Fruit fly (Drosophila melanogaster) whole organism, embryonic: ENCODE results near the gene CG34026.

Experiments
- Asciz ChIP-seq: fragments of 200-800 bp; sonication (Bioruptor generic); optimal IDR thresholded peaks from 2 replicates; lab custom pipeline; 2017; ENCODE audit warnings: missing biosample characterization, mild to moderate bottlenecking, missing genetic modification characterization, missing genetic modification reagents
- CG11456 ChIP-seq: fragments of 200-800 bp; sonication (Bioruptor generic); IDR thresholded peaks from 3 replicates; pipeline ENCODE4 v1.3.6; 2022; ENCODE audit warnings: missing biosample characterization, missing genetic modification characterization
- CG17568 ChIP-seq: fragments of 200-800 bp; sonication (Bioruptor generic); optimal IDR thresholded peaks from 2 replicates; lab custom pipeline; 2018; ENCODE audit warnings: missing biosample characterization, mild to moderate bottlenecking, missing genetic modification characterization, moderate library complexity
- CG2199 ChIP-seq: fragments of 200-800 bp; sonication (Bioruptor generic); IDR thresholded peaks from 3 replicates; pipeline ENCODE4 v1.3.6; 2022; ENCODE audit warnings: missing biosample characterization, missing genetic modification characterization
- CG30403 ChIP-seq: fragments of 200-800 bp; sonication (Bioruptor generic); optimal IDR thresholded peaks from 3 replicates; lab custom pipeline; 2016; ENCODE audit warnings: missing biosample characterization, missing genetic modification characterization
- CG3281 ChIP-seq: fragments of 200-800 bp; sonication (Bioruptor generic); optimal IDR thresholded peaks from 3 replicates; lab custom pipeline; 2017; ENCODE audit warnings: missing biosample characterization, mild to moderate bottlenecking, missing genetic modification characterization
- CG4360 ChIP-seq: fragments of 200-800 bp; sonication (Bioruptor generic); IDR thresholded peaks from 2 replicates; pipeline ENCODE4 v1.3.6; 2022; ENCODE audit warnings: missing biosample characterization, missing genetic modification characterization
- CG4424 ChIP-seq: fragments of 200-800 bp; sonication (Bioruptor generic); optimal IDR thresholded peaks from 3 replicates; lab custom pipeline; 2016; ENCODE audit warnings: missing biosample characterization, missing genetic modification characterization
- CG4617 ChIP-seq: fragments of 200-800 bp; sonication (Bioruptor generic); optimal IDR thresholded peaks from 3 replicates; lab custom pipeline; 2016; ENCODE audit warnings: missing biosample characterization, missing genetic modification characterization, borderline replicate concordance
- CG8281 ChIP-seq: fragments of 200-800 bp; sonication (Bioruptor generic); optimal IDR thresholded peaks from 2 replicates; lab custom pipeline; 2018; ENCODE audit warnings: missing biosample characterization, mild to moderate bottlenecking, missing genetic modification characterization, moderate library complexity
- CG9437 ChIP-seq: fragments of 200-800 bp; sonication (Bioruptor generic); optimal IDR thresholded peaks from 2 replicates; lab custom pipeline; 2018; ENCODE audit warnings: missing biosample characterization, mild to moderate bottlenecking, missing genetic modification characterization
- D ChIP-seq, 2 experiments: fragments of 200-800 bp in 1 of 2; fragments of >200 bp in 1 of 2; sonication (Bioruptor generic) in 1 of 2; optimal IDR thresholded peaks; 2 replicates in 1 of 2; 3 replicates in 1 of 2; lab custom pipeline; 2017; ENCODE audit warnings: mild to moderate bottlenecking in 1 of 2, missing biosample characterization in 1 of 2, missing genetic modification characterization in 1 of 2, missing genetic modification reagents in 1 of 2
- Dip2 ChIP-seq: fragments of 200-800 bp; sonication (Bioruptor generic); IDR thresholded peaks from 2 replicates; pipeline ENCODE4 v1.3.6; 2022; ENCODE audit warnings: missing biosample characterization, missing genetic modification characterization
- HmgD ChIP-seq: fragments of 200-800 bp; sonication (Bioruptor generic); optimal IDR thresholded peaks from 3 replicates; lab custom pipeline; 2016; ENCODE audit warnings: missing biosample characterization, missing genetic modification characterization
- Hr51 ChIP-seq, 2 experiments: fragments of 200-800 bp; sonication (Bioruptor generic); optimal IDR thresholded peaks; 2 replicates in 1 of 2; 3 replicates in 1 of 2; lab custom pipeline; 2016 to 2018; ENCODE audit warnings: missing biosample characterization in 2 of 2, missing genetic modification characterization in 2 of 2, mild to moderate bottlenecking in 1 of 2, moderate library complexity in 1 of 2
- Jarid2 ChIP-seq: fragments of 200-800 bp; sonication (Bioruptor generic); optimal IDR thresholded peaks from 3 replicates; lab custom pipeline; 2017; ENCODE audit warnings: mild to moderate bottlenecking, missing biosample characterization, missing genetic modification reagents, missing genetic modification characterization
- Mrtf ChIP-seq: fragments of 200-800 bp; sonication (Bioruptor generic); IDR thresholded peaks from 3 replicates; pipeline ENCODE4 v1.3.6; 2022; ENCODE audit warnings: missing biosample characterization, missing genetic modification characterization
- Rx ChIP-seq: fragments of 200-800 bp; sonication (Bioruptor generic); IDR thresholded peaks from 2 replicates; pipeline ENCODE4 v1.3.6; 2022; ENCODE audit warnings: missing biosample characterization, missing genetic modification characterization
- Sin3A ChIP-seq: fragments of >200 bp; optimal IDR thresholded peaks from 2 replicates; lab custom pipeline; 2018
- amos ChIP-seq: fragments of 200-800 bp; sonication (Bioruptor generic); IDR thresholded peaks from 2 replicates; pipeline ENCODE4 v1.3.6; 2022; ENCODE audit warnings: missing biosample characterization, missing genetic modification characterization; ENCODE audit not compliant: partially characterized antibody
- aop ChIP-seq: fragments of 200-800 bp; sonication (Bioruptor generic); IDR thresholded peaks from 2 replicates; pipeline ENCODE4 v1.3.6; 2022; ENCODE audit warnings: missing biosample characterization, missing genetic modification characterization
- bigmax ChIP-seq: fragments of 200-800 bp; sonication (Bioruptor generic); optimal IDR thresholded peaks from 2 replicates; lab custom pipeline; 2018; ENCODE audit warnings: missing biosample characterization, mild to moderate bottlenecking, missing genetic modification characterization
- cato ChIP-seq: fragments of 200-800 bp; sonication (Bioruptor generic); optimal IDR thresholded peaks from 2 replicates; lab custom pipeline; 2016; ENCODE audit warnings: missing biosample characterization, missing genetic modification characterization, borderline replicate concordance
- cg ChIP-seq: fragments of 200-800 bp; sonication (Bioruptor generic); optimal IDR thresholded peaks from 3 replicates; lab custom pipeline; 2019; ENCODE audit warnings: missing biosample characterization, mild to moderate bottlenecking, missing genetic modification characterization, moderate library complexity
- chinmo ChIP-seq: fragments of 200-800 bp; sonication (Bioruptor generic); IDR thresholded peaks from 4 replicates; pipeline ENCODE4 v1.3.6; 2022; ENCODE audit warnings: missing biosample characterization, missing genetic modification characterization; ENCODE audit not compliant: partially characterized antibody
- crol ChIP-seq: fragments of 200-800 bp; sonication (Bioruptor generic); IDR thresholded peaks from 2 replicates; pipeline ENCODE4 v1.3.6; 2022; ENCODE audit warnings: missing biosample characterization, missing genetic modification characterization
- en ChIP-seq: fragments of 200-800 bp; sonication (Bioruptor generic); optimal IDR thresholded peaks from 2 replicates; lab custom pipeline; 2016; ENCODE audit warnings: missing biosample characterization, missing genetic modification characterization
- knrl ChIP-seq: fragments of 200-800 bp; sonication (Bioruptor generic); IDR thresholded peaks from 3 replicates; pipeline ENCODE4 v1.3.6; 2022; ENCODE audit warnings: missing biosample characterization, missing genetic modification characterization; ENCODE audit not compliant: partially characterized antibody
- mam ChIP-seq: fragments of 200-800 bp; sonication (Bioruptor generic); optimal IDR thresholded peaks from 3 replicates; lab custom pipeline; 2016; ENCODE audit warnings: missing biosample characterization, missing genetic modification characterization
- oc ChIP-seq: fragments of 200-800 bp; sonication (Bioruptor generic); optimal IDR thresholded peaks from 2 replicates; lab custom pipeline; 2018; ENCODE audit warnings: missing biosample characterization, mild to moderate bottlenecking, missing genetic modification characterization, moderate library complexity
- onecut ChIP-seq: fragments of 200-800 bp; sonication (Bioruptor generic); IDR thresholded peaks from 2 replicates; pipeline ENCODE4 v1.3.6; 2022; ENCODE audit warnings: missing biosample characterization, missing genetic modification characterization
- pnt ChIP-seq: fragments of 200-800 bp; sonication (Bioruptor generic); optimal IDR thresholded peaks from 3 replicates; lab custom pipeline; 2016; ENCODE audit warnings: missing biosample characterization, missing genetic modification characterization
- psq ChIP-seq: fragments of 200-800 bp; sonication (Bioruptor generic); optimal IDR thresholded peaks from 2 replicates; lab custom pipeline; 2017; ENCODE audit warnings: missing biosample characterization, missing genetic modification characterization
- row ChIP-seq: fragments of 200-800 bp; sonication (Bioruptor generic); IDR thresholded peaks from 3 replicates; pipeline ENCODE4 v1.3.6; 2022; ENCODE audit warnings: missing biosample characterization, missing genetic modification characterization
- scrt ChIP-seq: fragments of 200-800 bp; sonication (Bioruptor generic); optimal IDR thresholded peaks from 2 replicates; lab custom pipeline; 2018; ENCODE audit warnings: missing biosample characterization, mild to moderate bottlenecking, missing genetic modification characterization, moderate library complexity
- sisA ChIP-seq: fragments of 200-800 bp; sonication (Bioruptor generic); IDR thresholded peaks from 2 replicates; pipeline ENCODE4 v1.3.6; 2022; ENCODE audit warnings: missing biosample characterization, missing genetic modification characterization
- ssp ChIP-seq: fragments of 200-800 bp; sonication (Bioruptor generic); IDR thresholded peaks from 2 replicates; pipeline ENCODE4 v1.3.6; 2022; ENCODE audit warnings: missing biosample characterization, missing genetic modification characterization
- unpg ChIP-seq: fragments of 200-800 bp; sonication (Bioruptor generic); optimal IDR thresholded peaks from 3 replicates; lab custom pipeline; 2018; ENCODE audit warnings: missing biosample characterization, mild to moderate bottlenecking, missing genetic modification characterization, moderate library complexity
- vnd ChIP-seq: fragments of 200-800 bp; sonication (Bioruptor generic); IDR thresholded peaks from 3 replicates; pipeline ENCODE4 v1.3.6; 2022; ENCODE audit warnings: missing biosample characterization, missing genetic modification characterization; ENCODE audit not compliant: partially characterized antibody
- vvl ChIP-seq: fragments of 200-800 bp; sonication (Bioruptor generic); IDR thresholded peaks from 2 replicates; pipeline ENCODE4 v1.3.6; 2022; ENCODE audit warnings: missing biosample characterization, missing genetic modification characterization

Gene CG34026

dm6 chrX:9497123-9497522, 36.5 kb upstream of the CG34026 start (continued):
- 0 out of 3 replicates have a peak, but pooled peaks have one; percentile 13 for TF ChIP-seq CG2199 (GFP tag; lab: Robert Waterston, UW)
- no peak for TF ChIP-seq bigmax (GFP tag; lab: Kevin White, UChicago)
- TF ChIP-seq cg (GFP tag; lab: Kevin White, UChicago), result peak; percentile 80
- TF ChIP-seq CG9437 (GFP tag; lab: Kevin White, UChicago), result no peak
- TF ChIP-seq en, result no peak
- no peak for TF ChIP-seq CG4617 (GFP tag; lab: Kevin White, UChicago)
- no peak for TF ChIP-seq CG8281 (tag; lab: Kevin White, UChicago)
- no peak for TF ChIP-seq Sin3A (lab: Kevin White, UChicago)
- no peak for TF ChIP-seq Hr51 (GFP tag; optimal IDR thresholded peaks at IDR 0.05; lab: Kevin White, UChicago)
- TF ChIP-seq ssp, result no peak
- TF ChIP-seq unpg (GFP tag; lab: Kevin White, UChicago), result no peak
- peak; percentile 75 for TF ChIP-seq D (optimal IDR thresholded peaks at IDR 0.05; lab: Kevin White, UChicago)
- TF ChIP-seq D (GFP tag; optimal IDR thresholded peaks at IDR 0.05; lab: Kevin White, UChicago), result no peak
- no peak for TF ChIP-seq Asciz (GFP tag; lab: Kevin White, UChicago)
- no peak for TF ChIP-seq CG30403
- no peak for TF ChIP-seq Rx (GFP tag; lab: Robert Waterston, UW)
- no peak for TF ChIP-seq row (GFP tag; lab: Robert Waterston, UW)
- no peak for TF ChIP-seq amos (GFP tag; lab: Robert Waterston, UW)
- 0 out of 2 replicates have a peak, but pooled peaks have one; percentile 17 for TF ChIP-seq vvl
- TF ChIP-seq pnt (GFP tag; lab: Kevin White, UChicago), result no peak
- no peak for TF ChIP-seq Mrtf (GFP tag; lab: Robert Waterston, UW)
- TF ChIP-seq chinmo (GFP tag; lab: Robert Waterston, UW), result 0 out of 4 replicates have a peak, but pooled peaks have one; percentile 2
- no peak for TF ChIP-seq mam (GFP tag; lab: Kevin White, UChicago)
- no peak for TF ChIP-seq cato (GFP tag; lab: Kevin White, UChicago)
- TF ChIP-seq Dip2 (GFP tag; lab: Robert Waterston, UW), result no peak
- no peak for TF ChIP-seq sisA
- no peak for TF ChIP-seq onecut (GFP tag; lab: Robert Waterston, UW)
- no peak for TF ChIP-seq Jarid2 (GFP tag; lab: Kevin White, UChicago)
- 0 out of 3 replicates have a peak, but pooled peaks have one; percentile 27 for TF ChIP-seq CG11456
- peak; percentile 19 for TF ChIP-seq HmgD (GFP tag; lab: Kevin White, UChicago)
- TF ChIP-seq CG4424 (GFP tag; lab: Kevin White, UChicago), result no peak
- no peak for TF ChIP-seq scrt
- TF ChIP-seq aop (GFP tag; lab: Robert Waterston, UW), result no peak
- no peak for TF ChIP-seq vnd (GFP tag; lab: Robert Waterston, UW)
- TF ChIP-seq psq (GFP tag; lab: Kevin White, UChicago), result peak; percentile 64
- no peak for TF ChIP-seq knrl (GFP tag; lab: Robert Waterston, UW)
- no peak for TF ChIP-seq CG17568 (GFP tag; lab: Kevin White, UChicago)
- TF ChIP-seq oc, result peak; percentile 64
- peak; percentile 38; the same call in 1 of the 2 replicates for TF ChIP-seq CG4360 (GFP tag; lab: Robert Waterston, UW)

dm6 chrX:9498174-9498573, 35.4 kb upstream of the CG34026 start:
- TF ChIP-seq crol (peak; percentile 69), CG3281 (GFP tag; lab: Kevin White, UChicago) (no peak)
